Worm (Caenorhabditis elegans) whole organism, L1 larva: ENCODE results near the gene JC8.7.

Source experiments
- C04F5.9 ChIP-seq: sonication (generic microtip); optimal IDR thresholded peaks from 2 replicates; lab custom pipeline; 2016; ENCODE audit warnings: missing genetic modification characterization, missing compliant biosample characterization
- C16A3.4 ChIP-seq: fragments of 150-350 bp; optimal IDR thresholded peaks from 2 replicates; lab custom pipeline; 2014; ENCODE audit warnings: missing biosample characterization, missing genetic modification characterization
- Y116A8C.19 ChIP-seq: sonication (generic microtip); optimal IDR thresholded peaks from 2 replicates; lab custom pipeline; 2016; ENCODE audit warnings: missing compliant biosample characterization, missing genetic modification characterization, borderline replicate concordance
- aly-2 ChIP-seq: fragments of 150-350 bp; optimal IDR thresholded peaks from 2 replicates; lab custom pipeline; 2014; ENCODE audit warnings: missing biosample characterization, missing genetic modification characterization
- ama-1 ChIP-seq: fragments of 150-350 bp; optimal IDR thresholded peaks from 2 replicates; lab custom pipeline; 2014
- blmp-1 ChIP-seq: fragments of 150-350 bp; optimal IDR thresholded peaks from 2 replicates; lab custom pipeline; 2014; ENCODE audit warnings: missing biosample characterization, missing genetic modification characterization
- ceh-8 ChIP-seq: fragments of 200-800 bp; sonication (Bioruptor generic); optimal IDR thresholded peaks from 2 replicates; lab custom pipeline; 2018; ENCODE audit warnings: mild to moderate bottlenecking, missing genetic modification characterization, moderate library complexity, missing compliant biosample characterization
- ceh-82 ChIP-seq, 3 experiments: fragments of 150-350 bp in 1 of 3; sonication (generic microtip) in 2 of 3; optimal IDR thresholded peaks; 2 replicates each; lab custom pipeline; 2014 to 2017; ENCODE audit warnings: missing biosample characterization in 3 of 3, missing genetic modification characterization in 3 of 3
- ceh-88 ChIP-seq: fragments of 200-800 bp; sonication (Bioruptor generic); IDR thresholded peaks from 2 replicates; pipeline ENCODE4 v1.3.6; 2022; ENCODE audit warnings: missing genetic modification characterization, missing compliant biosample characterization
- ceh-90 ChIP-seq: sonication (generic microtip); optimal IDR thresholded peaks from 2 replicates; lab custom pipeline; 2016; ENCODE audit warnings: missing genetic modification characterization, missing compliant biosample characterization
- egl-13 ChIP-seq: sonication (generic microtip); optimal IDR thresholded peaks from 2 replicates; lab custom pipeline; 2016; ENCODE audit warnings: missing genotype, missing genetic modification reagents, missing genetic modification characterization, missing compliant biosample characterization
- egl-27 ChIP-seq, 2 experiments: fragments of 150-350 bp in 1 of 2; sonication (generic microtip); optimal IDR thresholded peaks; 3 replicates each; lab custom pipeline; 2017 to 2018; ENCODE audit warnings: missing biosample characterization in 2 of 2, missing genetic modification characterization in 2 of 2, missing genetic modification reagents in 2 of 2
- elt-3 ChIP-seq, 6 experiments: fragments of 150-350 bp in 1 of 6; sonication (generic microtip); optimal IDR thresholded peaks; 2 replicates each; lab custom pipeline; 2017 to 2018; ENCODE audit warnings: missing biosample characterization in 6 of 6, missing genetic modification characterization in 6 of 6, inconsistent platforms in 1 of 6
- ets-5 ChIP-seq: fragments of 200-800 bp; sonication (Bioruptor generic); IDR thresholded peaks from 2 replicates; pipeline ENCODE4 v1.3.6; 2022; ENCODE audit warnings: missing genetic modification characterization, missing compliant biosample characterization
- fkh-4 ChIP-seq: sonication (generic microtip); optimal IDR thresholded peaks from 2 replicates; lab custom pipeline; 2016; ENCODE audit warnings: missing compliant biosample characterization, missing genetic modification characterization, borderline replicate concordance
- fos-1 ChIP-seq: fragments of 150-350 bp; optimal IDR thresholded peaks from 2 replicates; lab custom pipeline; 2014; ENCODE audit warnings: missing biosample characterization, missing genetic modification characterization
- hlh-17 ChIP-seq: fragments of 200-800 bp; sonication (Bioruptor generic); optimal IDR thresholded peaks from 2 replicates; lab custom pipeline; 2018; ENCODE audit warnings: missing genetic modification characterization, mild to moderate bottlenecking, missing compliant biosample characterization, moderate library complexity, borderline replicate concordance
- hlh-4 ChIP-seq: sonication (generic microtip); optimal IDR thresholded peaks from 2 replicates; lab custom pipeline; 2016; ENCODE audit warnings: mild to moderate bottlenecking, missing genetic modification characterization, missing compliant biosample characterization
- irx-1 ChIP-seq: sonication (generic microtip); optimal IDR thresholded peaks from 2 replicates; lab custom pipeline; 2016; ENCODE audit warnings: missing genetic modification characterization, missing compliant biosample characterization
- isw-1 ChIP-seq: fragments of 200-800 bp; sonication (Bioruptor generic); IDR thresholded peaks from 2 replicates; pipeline ENCODE4 v1.3.6; 2022; ENCODE audit warnings: missing genetic modification characterization, missing compliant biosample characterization
- jun-1 ChIP-seq: fragments of 150-350 bp; optimal IDR thresholded peaks from 2 replicates; lab custom pipeline; 2014; ENCODE audit warnings: missing biosample characterization, missing genetic modification reagents, missing genetic modification characterization
- lin-13 ChIP-seq: fragments of 150-350 bp; optimal IDR thresholded peaks from 2 replicates; lab custom pipeline; 2014; ENCODE audit warnings: missing biosample characterization, missing genetic modification reagents, missing genetic modification characterization
- lin-14 ChIP-seq: fragments of 200-800 bp; sonication (Bioruptor generic); optimal IDR thresholded peaks from 2 replicates; lab custom pipeline; 2018; ENCODE audit warnings: mild to moderate bottlenecking, missing genetic modification characterization, moderate library complexity, missing compliant biosample characterization
- lin-15B ChIP-seq: fragments of 150-350 bp; sonication (generic microtip); optimal IDR thresholded peaks from 3 replicates; lab custom pipeline; 2014; ENCODE audit warnings: missing biosample characterization, missing genetic modification characterization
- lin-35 ChIP-seq, 2 experiments: fragments of 150-350 bp; optimal IDR thresholded peaks; 2 replicates each; lab custom pipeline; 2014; ENCODE audit warnings: missing biosample characterization in 2 of 2, missing genetic modification characterization in 2 of 2, missing genetic modification reagents in 2 of 2
- lin-39 ChIP-seq: fragments of 150-350 bp; optimal IDR thresholded peaks from 2 replicates; lab custom pipeline; 2014; ENCODE audit warnings: missing biosample characterization, missing genetic modification reagents, missing genetic modification characterization
- lir-3 ChIP-seq: sonication (generic microtip); optimal IDR thresholded peaks from 2 replicates; lab custom pipeline; 2016; ENCODE audit warnings: mild to moderate bottlenecking, missing genetic modification characterization, moderate library complexity, missing compliant biosample characterization; ENCODE audit not compliant: poor library complexity
- lsy-2 ChIP-seq, 2 experiments: fragments of 150-350 bp; optimal IDR thresholded peaks; 2 replicates each; lab custom pipeline; 2014; ENCODE audit warnings: missing biosample characterization in 2 of 2, missing genetic modification characterization in 2 of 2
- mef-2 ChIP-seq: fragments of 150-350 bp; optimal IDR thresholded peaks from 2 replicates; lab custom pipeline; 2014; ENCODE audit warnings: missing biosample characterization, missing genetic modification characterization
- mep-1 ChIP-seq: fragments of 150-350 bp; optimal IDR thresholded peaks from 2 replicates; lab custom pipeline; 2014; ENCODE audit warnings: missing biosample characterization, missing genetic modification characterization
- nhr-19 ChIP-seq: fragments of 200-800 bp; sonication (Bioruptor generic); conservative IDR thresholded peaks from 2 replicates; pipeline ENCODE4 v1.3.6; 2022; ENCODE audit warnings: missing genetic modification characterization, missing compliant biosample characterization
- nhr-20 ChIP-seq: sonication (generic microtip); optimal IDR thresholded peaks from 2 replicates; lab custom pipeline; 2016; ENCODE audit warnings: mild to moderate bottlenecking, missing genetic modification characterization, missing compliant biosample characterization
- nhr-237 ChIP-seq: fragments of 150-350 bp; optimal IDR thresholded peaks from 2 replicates; lab custom pipeline; 2014; ENCODE audit warnings: missing biosample characterization, missing genetic modification characterization
- nhr-47 ChIP-seq: sonication (generic microtip); optimal IDR thresholded peaks from 2 replicates; lab custom pipeline; 2016; ENCODE audit warnings: mild to moderate bottlenecking, missing genetic modification characterization, moderate library complexity, missing compliant biosample characterization
- nhr-71 ChIP-seq: sonication (generic microtip); optimal IDR thresholded peaks from 2 replicates; lab custom pipeline; 2016; ENCODE audit warnings: mild to moderate bottlenecking, missing genetic modification characterization, moderate library complexity, missing compliant biosample characterization
- nhr-84 ChIP-seq: sonication (generic microtip); optimal IDR thresholded peaks from 2 replicates; lab custom pipeline; 2017; ENCODE audit warnings: missing biosample characterization, missing genetic modification characterization
- pag-3 ChIP-seq: sonication (generic microtip); optimal IDR thresholded peaks from 2 replicates; lab custom pipeline; 2017; ENCODE audit warnings: missing genetic modification characterization, mild to moderate bottlenecking, missing compliant biosample characterization, antibody characterized with exemption, borderline replicate concordance; ENCODE audit not compliant: insufficient read depth
- pax-3 ChIP-seq: fragments of 200-800 bp; sonication (Bioruptor generic); optimal IDR thresholded peaks from 2 replicates; lab custom pipeline; 2018; ENCODE audit warnings: mild to moderate bottlenecking, missing genetic modification characterization, moderate library complexity, missing compliant biosample characterization
- pqm-1 ChIP-seq: sonication (generic microtip); optimal IDR thresholded peaks from 3 replicates; lab custom pipeline; 2017; ENCODE audit warnings: missing biosample characterization, missing genetic modification characterization
- skn-1 ChIP-seq: fragments of 150-350 bp; optimal IDR thresholded peaks from 2 replicates; lab custom pipeline; 2014; ENCODE audit warnings: missing biosample characterization, missing genetic modification characterization
- snpc-4 ChIP-seq: fragments of 150-350 bp; optimal IDR thresholded peaks from 2 replicates; lab custom pipeline; 2014; ENCODE audit warnings: missing biosample characterization, missing genetic modification characterization
- snu-23 ChIP-seq: sonication (generic microtip); optimal IDR thresholded peaks from 2 replicates; lab custom pipeline; 2016; ENCODE audit warnings: missing genetic modification characterization, missing compliant biosample characterization
- tbx-2 ChIP-seq: sonication (generic microtip); optimal IDR thresholded peaks from 2 replicates; lab custom pipeline; 2016; ENCODE audit warnings: missing genetic modification characterization, missing compliant biosample characterization
- tlp-1 ChIP-seq: fragments of 150-350 bp; optimal IDR thresholded peaks from 2 replicates; lab custom pipeline; 2014; ENCODE audit warnings: missing biosample characterization, missing genetic modification characterization
- unc-30 ChIP-seq: sonication (generic microtip); optimal IDR thresholded peaks from 2 replicates; lab custom pipeline; 2017; ENCODE audit warnings: missing biosample characterization, missing genetic modification characterization
- unc-62 ChIP-seq: fragments of 150-350 bp; optimal IDR thresholded peaks from 2 replicates; lab custom pipeline; 2014; ENCODE audit warnings: missing biosample characterization, missing genetic modification reagents, missing genetic modification characterization
- unc-86 ChIP-seq: sonication (generic microtip); optimal IDR thresholded peaks from 2 replicates; lab custom pipeline; 2016; ENCODE audit warnings: missing genetic modification characterization, missing compliant biosample characterization
- vab-15 ChIP-seq: sonication (generic microtip); optimal IDR thresholded peaks from 2 replicates; lab custom pipeline; 2017; ENCODE audit warnings: missing genotype, mild to moderate bottlenecking, missing genetic modification characterization, missing compliant biosample characterization
- xbp-1 ChIP-seq: sonication (generic microtip); optimal IDR thresholded peaks from 2 replicates; lab custom pipeline; 2016; ENCODE audit warnings: missing genetic modification characterization, missing compliant biosample characterization
- ztf-4 ChIP-seq: fragments of 150-350 bp; optimal IDR thresholded peaks from 2 replicates; lab custom pipeline; 2014; ENCODE audit warnings: missing biosample characterization, missing genetic modification characterization

Gene JC8.7

ce11 chrIV:13272494-13272893 lies 25.4 kb downstream of the JC8.7 start, which contains the start of gene unc-26 (continued):
- TF ChIP-seq xbp-1 (tag; lab: Kevin White, UChicago), result peak; percentile 29
- TF ChIP-seq mep-1, result peak; percentile 20
- peak; percentile 43 for TF ChIP-seq snu-23 (GFP tag; lab: Kevin White, UChicago)
- no peak for TF ChIP-seq unc-62
- TF ChIP-seq lir-3, result no peak

- no peak for TF ChIP-seq nhr-47 (tag; lab: Kevin White, UChicago)
- TF ChIP-seq tlp-1 (tag; lab: Kevin White, UChicago), result no peak
- TF ChIP-seq Y116A8C.19 (tag; lab: Kevin White, UChicago), result no peak
- TF ChIP-seq unc-30, result no peak
- no peak for TF ChIP-seq lin-13 (GFP tag; lab: Kevin White, UChicago)
- TF ChIP-seq nhr-19 (GFP tag; lab: Robert Waterston, UW), result no peak
- TF ChIP-seq snu-23 (GFP tag; lab: Kevin White, UChicago), result no peak
- no peak for TF ChIP-seq fkh-4 (tag; lab: Kevin White, UChicago)
- TF ChIP-seq skn-1 (tag; lab: Kevin White, UChicago), result no peak
- no peak for TF ChIP-seq tbx-2 (tag; lab: Kevin White, UChicago)
- TF ChIP-seq pag-3, result no peak
- TF ChIP-seq, all 84 proteins: peak for 0
Observed at ce11 chrIV:13282778-13283177, 35.7 kb downstream of the JC8.7 start, which contains the start of gene cpsf-3. Gene cpsf-3 (minus strand): TSS chrIV:13282878.

ce11 chrIV:13289321-13289720 lies 42.3 kb downstream of the JC8.7 start, which contains the start of gene Y67H2A.10:
Gene Y67H2A.10 (minus strand): TSS chrIV:13289504.
- no peak for TF ChIP-seq blmp-1 (tag; lab: Kevin White, UChicago)
- TF ChIP-seq nhr-20 (tag; lab: Kevin White, UChicago), result no peak
- peak; percentile 7 to 52 for TF ChIP-seq lsy-2 (tag; optimal IDR thresholded peaks at IDR 0.05; lab: Kevin White, UChicago)
- TF ChIP-seq fos-1 (tag; lab: Kevin White, UChicago), result no peak
- no peak for TF ChIP-seq C16A3.4 (tag; lab: Kevin White, UChicago)
- TF ChIP-seq pax-3 (tag; lab: Kevin White, UChicago), result no peak
- TF ChIP-seq isw-1, result no peak
- TF ChIP-seq hlh-4 (tag; lab: Kevin White, UChicago), result no peak
- no peak for TF ChIP-seq ztf-4 (tag; lab: Kevin White, UChicago)
- no peak for TF ChIP-seq Y116A8C.19 (tag; lab: Kevin White, UChicago)
- no peak for TF ChIP-seq aly-2 (tag; lab: Kevin White, UChicago)
- no peak for TF ChIP-seq lin-14 (GFP tag; lab: Kevin White, UChicago)
- no peak for TF ChIP-seq vab-15 (tag; lab: Kevin White, UChicago)
- TF ChIP-seq nhr-19 (GFP tag; lab: Robert Waterston, UW), result no peak
- TF ChIP-seq lin-39, result no peak
- TF ChIP-seq egl-27 (tag; optimal IDR thresholded peaks at IDR 0.05; lab: Kevin White, UChicago), result no peak
- no peak for TF ChIP-seq ets-5 (GFP tag; lab: Robert Waterston, UW)
- peak; percentile 19 to 23 for TF ChIP-seq lin-35 (GFP tag; optimal IDR thresholded peaks at IDR 0.05; lab: Kevin White, UChicago)
- TF ChIP-seq nhr-84 (tag; lab: Kevin White, UChicago), result no peak
- TF ChIP-seq tlp-1 (tag; lab: Kevin White, UChicago), result no peak
- no peak for TF ChIP-seq ama-1 (lab: Kevin White, UChicago)
- no peak for TF ChIP-seq egl-13 (tag; lab: Kevin White, UChicago)
- no peak for TF ChIP-seq hlh-17 (GFP tag; lab: Kevin White, UChicago)
- TF ChIP-seq skn-1 (tag; lab: Kevin White, UChicago), result peak; percentile 6
- TF ChIP-seq nhr-237 (tag; lab: Kevin White, UChicago), result no peak
- TF ChIP-seq irx-1 (tag; lab: Kevin White, UChicago), result peak; percentile 21
- TF ChIP-seq elt-3 (tag; optimal IDR thresholded peaks at IDR 0.05; lab: Kevin White, UChicago), result no peak
- TF ChIP-seq unc-86 (tag; lab: Kevin White, UChicago), result no peak
- TF ChIP-seq pqm-1, result no peak
- no peak for TF ChIP-seq C04F5.9 (tag; lab: Kevin White, UChicago)
- TF ChIP-seq pag-3, result no peak
- TF ChIP-seq lin-15B (tag; lab: Kevin White, UChicago), result peak; percentile 24
- no peak for TF ChIP-seq snpc-4 (tag; lab: Kevin White, UChicago)
- no peak for TF ChIP-seq ceh-82 (tag; optimal IDR thresholded peaks at IDR 0.05; lab: Kevin White, UChicago)
- TF ChIP-seq mef-2 (tag; lab: Kevin White, UChicago), result no peak
- TF ChIP-seq nhr-71 (tag; lab: Kevin White, UChicago), result no peak
- peak; percentile 44 for TF ChIP-seq ceh-90 (tag; lab: Kevin White, UChicago)
- no peak for TF ChIP-seq ceh-88
- TF ChIP-seq jun-1 (tag; lab: Kevin White, UChicago), result no peak
- no peak for TF ChIP-seq ceh-8 (GFP tag; lab: Kevin White, UChicago)
